Fruit fly (Drosophila melanogaster) whole organism, embryonic: ENCODE results near the gene CG12672.

Experiments used
- CG2202 ChIP-seq: fragments of 200-800 bp; sonication (Bioruptor generic); optimal IDR thresholded peaks from 2 replicates; lab custom pipeline; 2018; ENCODE audit warnings: missing biosample characterization, mild to moderate bottlenecking, missing genetic modification characterization
- CG7786 ChIP-seq: fragments of 200-800 bp; sonication (Bioruptor generic); optimal IDR thresholded peaks from 2 replicates; lab custom pipeline; 2016; ENCODE audit warnings: missing biosample characterization, missing genetic modification characterization

dm6 chrX:18009438-18009837, 2.0 kb upstream of the CG12672 start:
- TF ChIP-seq CG7786 (no peak), CG2202 (tag; lab: Kevin White, UChicago) (no peak)
